Worm (Caenorhabditis elegans): Measurements from ENCODE around the gene wee-1.1.

The wee-1.1 gene

DNA sequence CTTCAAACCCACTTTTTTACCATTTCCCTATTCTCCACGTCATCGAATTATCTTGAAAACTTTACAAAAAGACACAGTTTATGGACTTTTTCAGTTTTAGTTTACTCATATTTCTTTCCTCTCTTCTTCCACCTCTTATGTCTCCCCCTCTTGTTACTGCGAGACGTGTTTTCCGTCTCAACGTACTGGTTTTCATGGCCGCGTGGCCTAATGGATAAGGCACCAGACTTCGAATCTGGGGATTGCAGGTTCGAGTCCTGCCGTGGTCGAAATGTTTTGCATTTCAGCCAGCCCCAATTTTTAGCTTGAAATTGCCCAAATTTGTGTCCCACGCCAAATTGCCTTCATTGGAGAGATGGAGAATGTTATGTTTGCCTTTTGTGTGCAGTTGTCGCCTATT lies 17.3 kb downstream of the wee-1.1 start (continued):
- peak; percentile 58 for TF ChIP-seq mes-4 (tag; optimal IDR thresholded peaks at IDR 0.05)
- no peak for TF ChIP-seq dpff-1 (tag; optimal IDR thresholded peaks at IDR 0.05)

DNA sequence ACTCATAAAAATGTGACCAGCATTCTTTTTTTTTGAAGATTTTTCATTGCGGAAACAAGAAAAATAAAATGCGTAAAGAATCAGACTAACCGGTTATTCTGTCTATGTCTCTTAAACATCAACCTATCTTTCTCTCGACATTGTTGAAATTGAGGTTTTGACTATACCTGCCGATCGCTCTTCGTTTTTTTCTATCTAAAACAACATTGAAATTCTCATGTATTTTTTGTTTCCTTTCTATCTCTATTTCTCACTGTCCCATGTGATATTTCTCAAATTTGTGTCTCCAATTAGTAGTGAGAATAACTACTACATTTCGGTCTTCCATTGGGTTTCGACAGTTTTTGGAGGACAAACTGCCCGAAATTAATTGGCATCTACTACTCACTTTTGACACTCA lies 22.5 kb downstream of the wee-1.1 start:
- peak; percentile 12 for TF ChIP-seq lin-40 (tag; optimal IDR thresholded peaks at IDR 0.05)
- TF ChIP-seq nhr-179 (tag; optimal IDR thresholded peaks at IDR 0.05), result no peak
- TF ChIP-seq xnd-1 (tag; optimal IDR thresholded peaks at IDR 0.05), result no peak
- TF ChIP-seq egl-18 (GFP tag; IDR thresholded peaks at IDR 0.05), result no peak
- no peak for TF ChIP-seq K11D2.4 (GFP tag; IDR thresholded peaks at IDR 0.05)
- TF ChIP-seq attf-3 (GFP tag; conservative IDR thresholded peaks at IDR 0.05), result no peak
- TF ChIP-seq D2030.7 (GFP tag; IDR thresholded peaks at IDR 0.05), result no peak
- peak; percentile 23 for TF ChIP-seq ceh-27 (GFP tag; optimal IDR thresholded peaks at IDR 0.05)
- no peak for TF ChIP-seq ets-4 (GFP tag; optimal IDR thresholded peaks at IDR 0.05)
- TF ChIP-seq Y79H2A.3 (GFP tag; conservative IDR thresholded peaks at IDR 0.05), result no peak

DNA sequence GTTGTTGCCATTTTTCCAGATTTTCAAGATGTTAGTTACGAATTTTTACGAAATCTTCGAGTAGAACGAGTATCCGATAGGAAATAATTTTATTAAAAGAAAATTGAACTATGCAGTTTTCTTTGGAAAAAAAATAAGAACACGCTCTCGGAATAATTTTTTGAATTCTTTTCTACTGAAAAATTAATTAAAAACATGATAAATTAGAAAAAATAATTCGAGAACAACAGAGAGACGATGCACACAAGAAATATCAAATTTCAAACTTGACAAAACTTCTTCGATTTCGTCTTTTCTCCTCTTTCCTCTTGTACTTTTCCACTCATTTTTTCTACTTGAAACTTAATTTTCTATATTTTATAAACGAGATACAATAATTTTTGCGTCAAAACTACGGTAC lies 23.4 kb downstream of the wee-1.1 start, which contains the start of gene F35H8.4:
F35H8.4 (minus strand) TSS at position 101 of the 400 bp plus-strand sequence.
- TF ChIP-seq lag-1 (GFP tag; IDR thresholded peaks at IDR 0.05) (no peak), hsf-1 (GFP tag; IDR thresholded peaks at IDR 0.05) (no peak), dpff-1 (tag; optimal IDR thresholded peaks at IDR 0.05) (no peak), nfya-2 (GFP tag; IDR thresholded peaks at IDR 0.05) (no peak), repo-1 (tag; optimal IDR thresholded peaks at IDR 0.05) (no peak), ceh-100 (GFP tag; IDR thresholded peaks at IDR 0.05) (no peak), pha-4 (tag; optimal IDR thresholded peaks at IDR 0.05) (no peak), tbp1 (GFP tag; optimal IDR thresholded peaks at IDR 0.05) (no peak), zfh-2 (GFP tag; conservative IDR thresholded peaks at IDR 0.05) (no peak)

DNA sequence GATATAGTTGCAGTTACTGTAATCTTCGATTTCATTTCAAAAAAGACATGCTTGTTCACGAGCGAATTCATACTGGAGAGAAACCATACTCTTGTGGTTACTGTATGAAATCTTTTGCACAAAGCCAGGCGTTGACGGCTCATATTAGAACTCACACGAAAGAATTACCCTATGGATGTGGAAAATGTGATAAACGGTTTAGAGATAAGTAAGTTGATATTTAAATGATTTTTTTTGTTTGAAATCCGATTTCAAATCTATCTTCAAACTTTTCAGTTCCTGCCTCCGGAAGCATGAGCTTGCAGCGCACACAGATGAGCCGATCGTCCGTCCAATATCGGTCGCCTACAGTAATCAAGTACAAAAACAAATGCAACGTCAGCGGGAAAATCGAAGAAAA lies 24.5 kb downstream of the wee-1.1 start:
- TF ChIP-seq aptf-3 (GFP tag; IDR thresholded peaks at IDR 0.05) (no peak), lin-54 (GFP tag; optimal IDR thresholded peaks at IDR 0.05) (no peak), B0035.1 (tag; optimal IDR thresholded peaks at IDR 0.05) (no peak), F37B4.10 (GFP tag; IDR thresholded peaks at IDR 0.05) (no peak), snpc-1.3 (tag; optimal IDR thresholded peaks at IDR 0.05; ENCODE audit: insufficient read depth) (no peak), zim-3 (tag; optimal IDR thresholded peaks at IDR 0.05) (no peak), madf-10 (tag; optimal IDR thresholded peaks at IDR 0.05) (no peak), snpc-1.1 (tag; optimal IDR thresholded peaks at IDR 0.05; ENCODE audit: insufficient read depth) (no peak), attf-6 (GFP tag; IDR thresholded peaks at IDR 0.05) (no peak), mel-28 (tag; optimal IDR thresholded peaks at IDR 0.05; ENCODE audit: borderline replicate concordance) (no peak), nhr-27 (tag; optimal IDR thresholded peaks at IDR 0.05) (no peak), nfyb-1 (GFP tag; IDR thresholded peaks at IDR 0.05) (no peak), ztf-18 (tag; optimal IDR thresholded peaks at IDR 0.05) (no peak), nfya-2 (GFP tag; IDR thresholded peaks at IDR 0.05) (no peak), F57A8.1 (GFP tag; optimal IDR thresholded peaks at IDR 0.05) (no peak), lir-1 (GFP tag; conservative IDR thresholded peaks at IDR 0.05) (no peak), K11D2.4 (GFP tag; IDR thresholded peaks at IDR 0.05) (no peak)
